Fruit fly (Drosophila melanogaster): Measurements from ENCODE around the gene alpha-Man-IIa.

alpha-Man-IIa gene

dm6 chr3R:9420439-9421234, 8.3 kb downstream of the alpha-Man-IIa start (continued):
- TF ChIP-seq Trl (optimal IDR thresholded peaks at IDR 0.05) (peak; percentile 7 to 17), Trl (GFP tag; optimal IDR thresholded peaks at IDR 0.05) (no peak), HLH4C (GFP tag; IDR thresholded peaks at IDR 0.05; ENCODE audit: partially characterized antibody) (no peak; the same call in 2 of the 3 replicates), CG6689 (GFP tag; IDR thresholded peaks at IDR 0.05) (0 out of 2 replicates have a peak, but pooled peaks have one; percentile 7), CG32772 (GFP tag; IDR thresholded peaks at IDR 0.05) (no peak), CG17385 (GFP tag; optimal IDR thresholded peaks at IDR 0.05) (no peak), CTCF (GFP tag; optimal IDR thresholded peaks at IDR 0.05) (no peak), CG2712 (tag; optimal IDR thresholded peaks at IDR 0.05) (peak; percentile 9), zen (tag; optimal IDR thresholded peaks at IDR 0.05) (no peak), fd96Cb (tag; optimal IDR thresholded peaks at IDR 0.05) (peak; percentile 14), Asciz (GFP tag; optimal IDR thresholded peaks at IDR 0.05) (peak; percentile 8), CG12071 (GFP tag; optimal IDR thresholded peaks at IDR 0.05) (no peak), caup (GFP tag; optimal IDR thresholded peaks at IDR 0.05; ENCODE audit: severe bottlenecking) (no peak), CG30403 (GFP tag; optimal IDR thresholded peaks at IDR 0.05) (no peak), CG9437 (GFP tag; optimal IDR thresholded peaks at IDR 0.05) (no peak), CG3838 (GFP tag; optimal IDR thresholded peaks at IDR 0.05) (no peak), hkb (optimal IDR thresholded peaks at IDR 0.05) (no peak), hkb (GFP tag; IDR thresholded peaks at IDR 0.05) (no peak), ro (GFP tag; IDR thresholded peaks at IDR 0.05) (no peak), Dip3 (GFP tag; optimal IDR thresholded peaks at IDR 0.05) (no peak), crc (GFP tag; optimal IDR thresholded peaks at IDR 0.05) (no peak), CG11504 (tag; optimal IDR thresholded peaks at IDR 0.05) (peak; percentile 43), CG8281 (tag; optimal IDR thresholded peaks at IDR 0.05) (no peak), pzg (GFP tag; optimal IDR thresholded peaks at IDR 0.05) (no peak), CG14014 (GFP tag; IDR thresholded peaks at IDR 0.05) (no peak), CG4617 (GFP tag; optimal IDR thresholded peaks at IDR 0.05; ENCODE audit: borderline replicate concordance) (no peak), dm (GFP tag; optimal IDR thresholded peaks at IDR 0.05) (no peak), CG1603 (tag; optimal IDR thresholded peaks at IDR 0.05) (peak; percentile 46), abd-A (tag; optimal IDR thresholded peaks at IDR 0.05) (peak; percentile 34), Hr39 (optimal IDR thresholded peaks at IDR 0.05) (no peak), Sox102F (GFP tag; optimal IDR thresholded peaks at IDR 0.05) (peak; percentile 44), C15 (GFP tag; IDR thresholded peaks at IDR 0.05) (no peak), CG1024 (GFP tag; IDR thresholded peaks at IDR 0.05) (no peak), disco-r (GFP tag; optimal IDR thresholded peaks at IDR 0.05) (no peak), sr (GFP tag; IDR thresholded peaks at IDR 0.05) (peak; percentile 40; the same call in 1 of the 3 replicates), CG12236 (GFP tag; optimal IDR thresholded peaks at IDR 0.05) (no peak), CG8388 (GFP tag; optimal IDR thresholded peaks at IDR 0.05) (no peak), CG16815 (GFP tag; optimal IDR thresholded peaks at IDR 0.05) (no peak), mirr (GFP tag; optimal IDR thresholded peaks at IDR 0.05) (no peak), wek (GFP tag; optimal IDR thresholded peaks at IDR 0.05) (no peak), CG2199 (GFP tag; IDR thresholded peaks at IDR 0.05) (0 out of 3 replicates have a peak, but pooled peaks have one; percentile 23), grau (tag; optimal IDR thresholded peaks at IDR 0.05) (no peak), CG12104 (GFP tag; optimal IDR thresholded peaks at IDR 0.05) (no peak), onecut (GFP tag; IDR thresholded peaks at IDR 0.05) (no peak), Dbx (GFP tag; IDR thresholded peaks at IDR 0.05) (0 out of 3 replicates have a peak, but pooled peaks have one; percentile 5), Taf1 (GFP tag; IDR thresholded peaks at IDR 0.05) (no peak), CG13775 (GFP tag; optimal IDR thresholded peaks at IDR 0.05) (no peak), wdn (GFP tag; IDR thresholded peaks at IDR 0.05) (no peak), nau (GFP tag; optimal IDR thresholded peaks at IDR 0.05) (peak; percentile 1), CG12391 (tag; optimal IDR thresholded peaks at IDR 0.05) (no peak), CG12155 (GFP tag; optimal IDR thresholded peaks at IDR 0.05) (no peak)
